Worm (Caenorhabditis elegans) whole organism, dauer: ENCODE results near the gene ifas-1.

Experiments
- unc-62 ChIP-seq: sonication (generic microtip); optimal IDR thresholded peaks from 2 replicates; lab custom pipeline; 2017; ENCODE audit warnings: missing biosample characterization, missing genetic modification reagents, missing genetic modification characterization

ifas-1 gene

ce11 chrII:3640197-3640596 lies 48.3 kb downstream of the ifas-1 start, which contains the start of gene M151.10:
TSS of gene M151.10 (minus strand) at chrII:3640297.
- no peak for TF ChIP-seq unc-62 (GFP tag; lab: Kevin White, UChicago)

- TF ChIP-seq unc-62 (GFP tag; lab: Kevin White, UChicago): no peak
Observed at ce11 chrII:3639238-3639637, 49.3 kb downstream of the ifas-1 start, which contains the start of gene fbxb-31. TSS of gene fbxb-31 (minus strand) at chrII:3639338.
